Fruit fly (Drosophila melanogaster): ENCODE measurements around the gene Miro.
A peak's percentile ranks its signal among the peaks of the same experiment; 100 is the strongest.

Miro gene

dm6 chr3R:24006449-24007159 lies 32.0 kb downstream of the Miro start (continued):
- TF ChIP-seq pnt (GFP tag; optimal IDR thresholded peaks at IDR 0.05) (no peak), ATbp (GFP tag; optimal IDR thresholded peaks at IDR 0.05) (no peak), btn (GFP tag; optimal IDR thresholded peaks at IDR 0.05) (no peak), CG11247 (GFP tag; IDR thresholded peaks at IDR 0.05) (no peak), Gsc (GFP tag; IDR thresholded peaks at IDR 0.05) (no peak), CG4820 (GFP tag; optimal IDR thresholded peaks at IDR 0.05) (no peak), unc-4 (GFP tag; IDR thresholded peaks at IDR 0.05; ENCODE audit: partially characterized antibody) (no peak), usp (GFP tag; optimal IDR thresholded peaks at IDR 0.05) (no peak), NC2α (GFP tag; optimal IDR thresholded peaks at IDR 0.05) (no peak), CG5245 (GFP tag; optimal IDR thresholded peaks at IDR 0.05) (no peak), CG5180 (GFP tag; optimal IDR thresholded peaks at IDR 0.05) (no peak), kay (GFP tag; optimal IDR thresholded peaks at IDR 0.05) (peak; percentile 11), CG42726 (GFP tag; IDR thresholded peaks at IDR 0.05; ENCODE audit: partially characterized antibody) (0 out of 2 replicates have a peak, but pooled peaks have one; percentile 30), CG30431 (GFP tag; optimal IDR thresholded peaks at IDR 0.05) (no peak), insv (GFP tag; optimal IDR thresholded peaks at IDR 0.05) (no peak), CG12104 (GFP tag; optimal IDR thresholded peaks at IDR 0.05) (no peak), Dll (GFP tag; IDR thresholded peaks at IDR 0.05; ENCODE audit: partially characterized antibody) (no peak), Chrac-16 (GFP tag; optimal IDR thresholded peaks at IDR 0.05) (peak; percentile 10), nau (GFP tag; optimal IDR thresholded peaks at IDR 0.05) (peak; percentile 1), Scr (GFP tag; IDR thresholded peaks at IDR 0.05; ENCODE audit: partially characterized antibody) (no peak), Bgb (GFP tag; IDR thresholded peaks at IDR 0.05; ENCODE audit: partially characterized antibody) (peak; percentile 48; the same call in 1 of the 2 replicates), org-1 (GFP tag; optimal IDR thresholded peaks at IDR 0.05) (no peak), MTF-1 (GFP tag; optimal IDR thresholded peaks at IDR 0.05; ENCODE audit: borderline replicate concordance) (no peak), CG12219 (GFP tag; optimal IDR thresholded peaks at IDR 0.05) (no peak), CG17568 (GFP tag; optimal IDR thresholded peaks at IDR 0.05) (no peak), CG2712 (tag; optimal IDR thresholded peaks at IDR 0.05) (no peak), Xrp1 (GFP tag; IDR thresholded peaks at IDR 0.05) (peak; percentile 45; the same call in 1 of the 2 replicates), PHDP (tag; optimal IDR thresholded peaks at IDR 0.05) (no peak), Dip2 (GFP tag; IDR thresholded peaks at IDR 0.05) (no peak), CG6654 (GFP tag; optimal IDR thresholded peaks at IDR 0.05) (no peak), Mrtf (GFP tag; IDR thresholded peaks at IDR 0.05) (no peak), crol (GFP tag; IDR thresholded peaks at IDR 0.05) (peak; percentile 50), CG11093 (GFP tag; IDR thresholded peaks at IDR 0.05) (no peak), chinmo (GFP tag; IDR thresholded peaks at IDR 0.05; ENCODE audit: partially characterized antibody) (0 out of 4 replicates have a peak, but pooled peaks have one; percentile 34), seq (GFP tag; IDR thresholded peaks at IDR 0.05) (0 out of 2 replicates have a peak, but pooled peaks have one; percentile 11), CG12769 (tag; optimal IDR thresholded peaks at IDR 0.05) (peak; percentile 2), Atf-2 (GFP tag; optimal IDR thresholded peaks at IDR 0.05) (no peak), phol (tag; optimal IDR thresholded peaks at IDR 0.05) (no peak), NK7.1 (GFP tag; optimal IDR thresholded peaks at IDR 0.05) (no peak), da (GFP tag; optimal IDR thresholded peaks at IDR 0.05) (no peak), CG11504 (tag; optimal IDR thresholded peaks at IDR 0.05) (peak; percentile 21), Atf3 (GFP tag; optimal IDR thresholded peaks at IDR 0.05) (no peak), Adf1 (GFP tag; IDR thresholded peaks at IDR 0.05) (no peak), unpg (GFP tag; optimal IDR thresholded peaks at IDR 0.05) (no peak), CG1832 (GFP tag; optimal IDR thresholded peaks at IDR 0.05) (peak; percentile 1), CG3163 (GFP tag; optimal IDR thresholded peaks at IDR 0.05) (peak; percentile 10), CG10147 (GFP tag; optimal IDR thresholded peaks at IDR 0.05) (no peak), hkb (optimal IDR thresholded peaks at IDR 0.05) (no peak), hkb (GFP tag; IDR thresholded peaks at IDR 0.05) (no peak), trem (tag; optimal IDR thresholded peaks at IDR 0.05) (no peak)

Measured in whole organism, embryonic.